Worm (Caenorhabditis elegans) whole organism, early embryonic: ENCODE data around the gene T22F7.3.

Experiments
- B0310.2 ChIP-seq: sonication (generic microtip); optimal IDR thresholded peaks from 2 replicates; lab custom pipeline; 2016; ENCODE audit warnings: mild to moderate bottlenecking, missing genetic modification characterization, missing compliant biosample characterization
- F13C5.2 ChIP-seq: sonication (generic microtip); optimal IDR thresholded peaks from 2 replicates; lab custom pipeline; 2017; ENCODE audit warnings: mild to moderate bottlenecking, missing genetic modification characterization, inconsistent platforms, missing compliant biosample characterization
- aly-1 ChIP-seq: sonication (generic microtip); optimal IDR thresholded peaks from 2 replicates; lab custom pipeline; 2016; ENCODE audit warnings: missing genetic modification characterization, missing compliant biosample characterization
- ama-1 ChIP-seq: fragments of 150-350 bp; optimal IDR thresholded peaks from 2 replicates; lab custom pipeline; 2014
- ceh-36 ChIP-seq: sonication (generic microtip); optimal IDR thresholded peaks from 2 replicates; lab custom pipeline; 2016; ENCODE audit warnings: missing genetic modification characterization, inconsistent platforms, missing compliant biosample characterization
- ets-7 ChIP-seq: sonication (generic microtip); optimal IDR thresholded peaks from 2 replicates; lab custom pipeline; 2016; ENCODE audit warnings: missing genotype, missing genetic modification characterization, missing compliant biosample characterization
- flt-1 ChIP-seq: fragments of 200-800 bp; sonication (Bioruptor generic); IDR thresholded peaks from 2 replicates; pipeline ENCODE4 v1.3.6; 2022; ENCODE audit warnings: missing genetic modification characterization, missing compliant biosample characterization
- hmbx-1 ChIP-seq: sonication (generic microtip); optimal IDR thresholded peaks from 2 replicates; lab custom pipeline; 2016; ENCODE audit warnings: mild to moderate bottlenecking, missing genetic modification characterization, missing compliant biosample characterization
- hnd-1 ChIP-seq: sonication (generic microtip); optimal IDR thresholded peaks from 2 replicates; lab custom pipeline; 2016; ENCODE audit warnings: missing genetic modification characterization, missing compliant biosample characterization
- scrt-1 ChIP-seq: fragments of 200-800 bp; sonication (Bioruptor generic); IDR thresholded peaks from 2 replicates; pipeline ENCODE4 v1.3.6; 2022; ENCODE audit warnings: missing genetic modification characterization, missing compliant biosample characterization
- sea-1 ChIP-seq: fragments of 200-800 bp; sonication (Bioruptor generic); conservative IDR thresholded peaks from 2 replicates; pipeline ENCODE4 v1.3.6; 2022; ENCODE audit warnings: missing genetic modification characterization, missing compliant biosample characterization
- tbx-11 ChIP-seq: fragments of 200-800 bp; sonication (Bioruptor generic); IDR thresholded peaks from 2 replicates; pipeline ENCODE4 v1.3.6; 2022; ENCODE audit warnings: missing genetic modification characterization, missing compliant biosample characterization
- tbx-37 ChIP-seq: fragments of 200-800 bp; sonication (Bioruptor generic); conservative IDR thresholded peaks from 2 replicates; pipeline ENCODE4 v1.3.6; 2022; ENCODE audit warnings: missing genetic modification reagents, missing genetic modification characterization, missing compliant biosample characterization
- tra-4 ChIP-seq: sonication (generic microtip); optimal IDR thresholded peaks from 2 replicates; lab custom pipeline; 2017; ENCODE audit warnings: missing genetic modification characterization, missing compliant biosample characterization

DNA sequence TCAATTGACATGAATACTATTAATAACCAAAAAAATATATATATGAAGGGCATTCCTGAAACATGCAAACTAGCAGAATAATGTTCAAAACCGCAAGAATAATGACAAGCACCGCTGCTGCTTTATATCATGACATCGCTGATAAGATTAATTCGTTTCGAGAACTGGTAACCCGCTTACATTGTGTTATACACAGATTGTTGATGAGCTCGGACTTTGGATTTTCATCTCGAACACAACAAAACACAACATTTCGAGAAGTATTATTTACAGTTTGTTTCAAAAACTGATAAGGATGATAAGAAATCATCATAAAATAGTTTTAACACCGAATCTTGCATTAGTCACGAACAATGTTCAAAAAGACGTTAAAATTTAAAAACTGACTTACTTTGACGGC lies 7.1 kb upstream of the T22F7.3 start:
- TF ChIP-seq ama-1 (no peak), tra-4 (tag; lab: Kevin White, UChicago) (no peak), tbx-37 (GFP tag; lab: Robert Waterston, UW) (no peak), tbx-11 (no peak), sea-1 (GFP tag; lab: Robert Waterston, UW) (no peak), flt-1 (no peak), scrt-1 (GFP tag; lab: Robert Waterston, UW) (no peak), ets-7 (tag; lab: Kevin White, UChicago) (no peak), ceh-36 (no peak), hmbx-1 (tag; lab: Kevin White, UChicago) (no peak), hnd-1 (tag; lab: Kevin White, UChicago) (no peak), aly-1 (tag; lab: Kevin White, UChicago) (no peak), B0310.2 (no peak), F13C5.2 (tag; lab: Kevin White, UChicago) (no peak)
